Worm (Caenorhabditis elegans): Measurements from ENCODE around the gene Y38F2AL.12.

The Y38F2AL.12 gene

DNA sequence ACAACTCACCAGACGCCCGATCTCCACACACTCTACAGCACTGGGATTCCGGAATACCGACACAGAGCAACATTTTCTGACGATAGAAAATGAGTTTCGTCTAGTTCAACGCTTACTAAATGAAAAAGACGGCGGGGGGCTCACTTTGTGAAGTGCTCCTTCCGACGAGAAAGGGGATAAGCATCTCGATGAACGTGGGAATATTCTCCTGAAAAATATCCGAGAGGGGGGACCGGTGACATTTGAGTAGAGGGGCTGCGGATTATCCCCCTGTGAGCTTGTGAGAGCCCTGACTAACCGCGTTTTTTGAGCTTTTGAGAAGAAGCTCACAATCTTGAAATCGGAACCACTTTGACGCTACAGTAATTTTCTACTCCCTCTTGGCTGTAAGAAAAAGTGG, 13.2 kb downstream of the Y38F2AL.12 start, which contains the start of gene nhr-236 (continued):
- TF ChIP-seq ztf-26 (tag; optimal IDR thresholded peaks at IDR 0.05) (no peak), madf-10 (tag; optimal IDR thresholded peaks at IDR 0.05) (no peak), unc-62 (GFP tag; optimal IDR thresholded peaks at IDR 0.05) (no peak)

DNA sequence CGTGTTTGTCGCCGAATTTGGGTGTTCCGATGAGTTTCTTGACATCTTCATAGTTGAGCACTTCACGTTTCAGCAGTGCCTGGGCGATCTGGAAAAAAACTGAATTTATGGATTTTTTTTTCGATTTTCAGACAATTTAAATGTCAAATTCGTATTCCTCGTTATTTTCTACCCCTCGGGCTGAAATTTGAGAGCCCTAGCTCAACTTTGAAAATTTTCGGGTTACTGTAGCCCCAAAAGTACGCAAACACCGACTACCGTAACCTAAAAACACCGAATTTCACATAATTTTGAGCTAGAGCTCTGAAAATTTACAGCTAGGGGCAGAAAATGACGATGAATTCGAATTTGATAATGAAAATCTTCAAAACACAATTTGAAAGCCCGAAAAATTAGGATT, 17.6 kb downstream of the Y38F2AL.12 start:
- no peak for TF ChIP-seq F55B11.4 (tag; optimal IDR thresholded peaks at IDR 0.05; ENCODE audit: borderline replicate concordance, insufficient read depth)
- no peak for TF ChIP-seq F39B2.1 (GFP tag; IDR thresholded peaks at IDR 0.05)
- no peak for TF ChIP-seq sdz-38 (tag; optimal IDR thresholded peaks at IDR 0.05)
- TF ChIP-seq ceh-100 (GFP tag; IDR thresholded peaks at IDR 0.05), result no peak
- TF ChIP-seq ceh-27 (GFP tag; optimal IDR thresholded peaks at IDR 0.05), result no peak
- TF ChIP-seq sea-2 (GFP tag; IDR thresholded peaks at IDR 0.05), result no peak
- no peak for TF ChIP-seq F57A8.1 (GFP tag; optimal IDR thresholded peaks at IDR 0.05)
- no peak for TF ChIP-seq nhr-27 (tag; optimal IDR thresholded peaks at IDR 0.05)
- TF ChIP-seq B0261.1 (tag; optimal IDR thresholded peaks at IDR 0.05), result no peak
- TF ChIP-seq madf-10 (tag; optimal IDR thresholded peaks at IDR 0.05), result no peak
- no peak for TF ChIP-seq ztf-3 (GFP tag; optimal IDR thresholded peaks at IDR 0.05)
- no peak for TF ChIP-seq aptf-3 (GFP tag; IDR thresholded peaks at IDR 0.05)
- no peak for TF ChIP-seq ama-1 (optimal IDR thresholded peaks at IDR 0.05)
- no peak for TF ChIP-seq ama-1 (GFP tag; optimal IDR thresholded peaks at IDR 0.05)
- no peak for TF ChIP-seq F37B4.10 (GFP tag; IDR thresholded peaks at IDR 0.05)
- TF ChIP-seq nhr-120 (GFP tag; IDR thresholded peaks at IDR 0.05), result no peak
- TF ChIP-seq efl-1 (GFP tag; optimal IDR thresholded peaks at IDR 0.05), result no peak
- TF ChIP-seq F52B5.7 (tag; optimal IDR thresholded peaks at IDR 0.05), result no peak

DNA sequence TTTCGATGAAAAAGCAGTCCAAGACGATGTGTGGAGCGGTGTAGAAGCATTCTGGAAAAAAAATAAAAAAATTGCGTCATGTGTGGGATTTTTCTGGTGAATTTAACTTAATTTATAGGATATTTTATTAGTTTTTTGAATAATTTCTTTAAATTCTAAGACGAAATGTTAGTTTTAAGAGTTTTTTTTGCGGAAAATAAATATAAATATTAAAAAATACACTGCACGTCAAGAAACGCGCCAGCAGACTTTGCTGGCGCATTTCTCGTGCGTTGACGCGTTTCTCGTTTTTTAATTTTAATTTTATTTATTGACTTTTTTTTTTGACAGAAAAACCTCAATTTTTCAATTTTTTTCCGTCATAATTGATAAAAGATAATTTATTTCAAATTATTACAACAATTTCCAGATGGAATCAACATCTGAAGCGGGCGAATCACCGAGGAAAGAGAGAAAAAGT, 32.5 kb downstream of the Y38F2AL.12 start, which contains the start of the genes ppgn-1 and tftc-1:
Gene ppgn-1 (minus strand): TSS at position 51 of the 460 bp plus-strand sequence.
Gene tftc-1 (plus strand): TSS at position 410 of the 460 bp plus-strand sequence.
- TF ChIP-seq repo-1 (tag; optimal IDR thresholded peaks at IDR 0.05) (peak; percentile 16), F57A8.1 (GFP tag; optimal IDR thresholded peaks at IDR 0.05) (no peak), let-607 (tag; optimal IDR thresholded peaks at IDR 0.05) (no peak), ztf-3 (GFP tag; optimal IDR thresholded peaks at IDR 0.05) (no peak), nhr-80 (tag; optimal IDR thresholded peaks at IDR 0.05) (no peak), mcd-1 (GFP tag; IDR thresholded peaks at IDR 0.05) (peak; percentile 71), lin-54 (GFP tag; optimal IDR thresholded peaks at IDR 0.05) (peak; percentile 52), lsl-1 (GFP tag; optimal IDR thresholded peaks at IDR 0.05) (peak; percentile 20), unc-62 (GFP tag; optimal IDR thresholded peaks at IDR 0.05) (no peak), F23B12.7 (tag; optimal IDR thresholded peaks at IDR 0.05; ENCODE audit: insufficient read depth) (peak; percentile 9), K11D2.4 (GFP tag; IDR thresholded peaks at IDR 0.05) (no peak), ztf-18 (tag; optimal IDR thresholded peaks at IDR 0.05) (peak; percentile 92), lin-40 (tag; optimal IDR thresholded peaks at IDR 0.05) (peak; percentile 56), pbrm-1 (GFP tag; IDR thresholded peaks at IDR 0.05) (0 out of 2 replicates have a peak, but pooled peaks have one; percentile 13), madf-3 (GFP tag; IDR thresholded peaks at IDR 0.05) (no peak), akir-1 (GFP tag; optimal IDR thresholded peaks at IDR 0.05) (no peak), lin-35 (GFP tag; optimal IDR thresholded peaks at IDR 0.05) (peak in 1 of 3 experiments; percentile 50), egrh-3 (GFP tag; IDR thresholded peaks at IDR 0.05) (no peak)

Measured in whole organism, young adult.